Fruit fly (Drosophila melanogaster) S2 (cell line): ENCODE results near the gene Ugt35B1.

Experiments
- CG8478 ChIP-seq: fragments of >200 bp; optimal IDR thresholded peaks from 2 replicates; lab custom pipeline; 2018
- CTCF ChIP-seq, 2 experiments: fragments of >200 bp; optimal IDR thresholded peaks; 2 replicates each; lab custom pipeline; 2018

- TF ChIP-seq CTCF (optimal IDR thresholded peaks at IDR 0.05; lab: Kevin White, UChicago): no peak
- TF ChIP-seq CG8478: no peak
Measured at dm6 chr3R:11153799-11154273, 16.2 kb downstream of the Ugt35B1 start, which contains the start of gene Ugt302K1.
